Worm (Caenorhabditis elegans) whole organism, L1 larva: ENCODE data around the gene C16C8.14.

Experiments
- F16B12.6 ChIP-seq: fragments of 150-350 bp; optimal IDR thresholded peaks from 2 replicates; lab custom pipeline; 2014; ENCODE audit warnings: missing biosample characterization, missing genetic modification characterization
- Y116A8C.19 ChIP-seq: sonication (generic microtip); optimal IDR thresholded peaks from 2 replicates; lab custom pipeline; 2016; ENCODE audit warnings: missing compliant biosample characterization, missing genetic modification characterization, borderline replicate concordance
- alr-1 ChIP-seq: fragments of 200-800 bp; sonication (Bioruptor generic); optimal IDR thresholded peaks from 2 replicates; lab custom pipeline; 2018; ENCODE audit warnings: borderline replicate concordance, mild to moderate bottlenecking, missing genetic modification characterization, missing compliant biosample characterization
- aly-2 ChIP-seq: fragments of 150-350 bp; optimal IDR thresholded peaks from 2 replicates; lab custom pipeline; 2014; ENCODE audit warnings: missing biosample characterization, missing genetic modification characterization
- ama-1 ChIP-seq: fragments of 150-350 bp; optimal IDR thresholded peaks from 2 replicates; lab custom pipeline; 2014
- blmp-1 ChIP-seq: fragments of 150-350 bp; optimal IDR thresholded peaks from 2 replicates; lab custom pipeline; 2014; ENCODE audit warnings: missing biosample characterization, missing genetic modification characterization
- ceh-63 ChIP-seq: fragments of 200-800 bp; sonication (Bioruptor generic); optimal IDR thresholded peaks from 2 replicates; lab custom pipeline; 2018; ENCODE audit warnings: mild to moderate bottlenecking, missing genetic modification characterization, missing compliant biosample characterization
- ceh-88 ChIP-seq: fragments of 200-800 bp; sonication (Bioruptor generic); IDR thresholded peaks from 2 replicates; pipeline ENCODE4 v1.3.6; 2022; ENCODE audit warnings: missing genetic modification characterization, missing compliant biosample characterization
- elt-2 ChIP-seq: sonication (generic microtip); optimal IDR thresholded peaks from 2 replicates; lab custom pipeline; 2016; ENCODE audit warnings: missing genetic modification characterization, mild to moderate bottlenecking, inconsistent platforms, missing compliant biosample characterization, missing genetic modification reagents
- elt-3 ChIP-seq, 6 experiments: fragments of 150-350 bp in 1 of 6; sonication (generic microtip); optimal IDR thresholded peaks; 2 replicates each; lab custom pipeline; 2017 to 2018; ENCODE audit warnings: missing biosample characterization in 6 of 6, missing genetic modification characterization in 6 of 6, inconsistent platforms in 1 of 6
- grh-1 ChIP-seq: fragments of 200-800 bp; sonication (Bioruptor generic); IDR thresholded peaks from 2 replicates; pipeline ENCODE4 v1.3.6; 2022; ENCODE audit warnings: missing genetic modification reagents, missing genetic modification characterization, missing compliant biosample characterization
- hlh-17 ChIP-seq: fragments of 200-800 bp; sonication (Bioruptor generic); optimal IDR thresholded peaks from 2 replicates; lab custom pipeline; 2018; ENCODE audit warnings: missing genetic modification characterization, mild to moderate bottlenecking, missing compliant biosample characterization, moderate library complexity, borderline replicate concordance
- hlh-4 ChIP-seq: sonication (generic microtip); optimal IDR thresholded peaks from 2 replicates; lab custom pipeline; 2016; ENCODE audit warnings: mild to moderate bottlenecking, missing genetic modification characterization, missing compliant biosample characterization
- lin-14 ChIP-seq: fragments of 200-800 bp; sonication (Bioruptor generic); optimal IDR thresholded peaks from 2 replicates; lab custom pipeline; 2018; ENCODE audit warnings: mild to moderate bottlenecking, missing genetic modification characterization, moderate library complexity, missing compliant biosample characterization
- lin-15B ChIP-seq: fragments of 150-350 bp; sonication (generic microtip); optimal IDR thresholded peaks from 3 replicates; lab custom pipeline; 2014; ENCODE audit warnings: missing biosample characterization, missing genetic modification characterization
- mab-9 ChIP-seq: fragments of 200-800 bp; sonication (Bioruptor generic); IDR thresholded peaks from 2 replicates; pipeline ENCODE4 v1.3.6; 2022; ENCODE audit warnings: missing genetic modification reagents, missing genetic modification characterization, missing compliant biosample characterization
- mdl-1 ChIP-seq, 2 experiments: fragments of 150-350 bp; optimal IDR thresholded peaks; 2 replicates each; lab custom pipeline; 2014 to 2017; ENCODE audit warnings: missing biosample characterization in 2 of 2, missing genetic modification characterization in 2 of 2, inconsistent platforms in 1 of 2
- nhr-19 ChIP-seq: fragments of 200-800 bp; sonication (Bioruptor generic); conservative IDR thresholded peaks from 2 replicates; pipeline ENCODE4 v1.3.6; 2022; ENCODE audit warnings: missing genetic modification characterization, missing compliant biosample characterization
- nhr-71 ChIP-seq: sonication (generic microtip); optimal IDR thresholded peaks from 2 replicates; lab custom pipeline; 2016; ENCODE audit warnings: mild to moderate bottlenecking, missing genetic modification characterization, moderate library complexity, missing compliant biosample characterization
- nhr-76 ChIP-seq: sonication (generic microtip); optimal IDR thresholded peaks from 2 replicates; lab custom pipeline; 2017; ENCODE audit warnings: missing biosample characterization, missing genetic modification characterization
- nhr-84 ChIP-seq: sonication (generic microtip); optimal IDR thresholded peaks from 2 replicates; lab custom pipeline; 2017; ENCODE audit warnings: missing biosample characterization, missing genetic modification characterization
- pax-3 ChIP-seq: fragments of 200-800 bp; sonication (Bioruptor generic); optimal IDR thresholded peaks from 2 replicates; lab custom pipeline; 2018; ENCODE audit warnings: mild to moderate bottlenecking, missing genetic modification characterization, moderate library complexity, missing compliant biosample characterization
- pqm-1 ChIP-seq: sonication (generic microtip); optimal IDR thresholded peaks from 3 replicates; lab custom pipeline; 2017; ENCODE audit warnings: missing biosample characterization, missing genetic modification characterization
- snpc-4 ChIP-seq: fragments of 150-350 bp; optimal IDR thresholded peaks from 2 replicates; lab custom pipeline; 2014; ENCODE audit warnings: missing biosample characterization, missing genetic modification characterization
- sptf-1 ChIP-seq: fragments of 150-350 bp; optimal IDR thresholded peaks from 2 replicates; lab custom pipeline; 2014; ENCODE audit warnings: missing biosample characterization, missing genetic modification characterization
- swsn-7 ChIP-seq: sonication (generic microtip); optimal IDR thresholded peaks from 2 replicates; lab custom pipeline; 2016; ENCODE audit warnings: missing genetic modification characterization, missing compliant biosample characterization
- tlp-1 ChIP-seq: fragments of 150-350 bp; optimal IDR thresholded peaks from 2 replicates; lab custom pipeline; 2014; ENCODE audit warnings: missing biosample characterization, missing genetic modification characterization
- unc-98 ChIP-seq: fragments of 200-800 bp; sonication (Bioruptor generic); IDR thresholded peaks from 2 replicates; pipeline ENCODE4 v1.3.6; 2022; ENCODE audit warnings: missing genetic modification characterization, missing compliant biosample characterization
- vab-15 ChIP-seq: sonication (generic microtip); optimal IDR thresholded peaks from 2 replicates; lab custom pipeline; 2017; ENCODE audit warnings: missing genotype, mild to moderate bottlenecking, missing genetic modification characterization, missing compliant biosample characterization
- xbp-1 ChIP-seq: sonication (generic microtip); optimal IDR thresholded peaks from 2 replicates; lab custom pipeline; 2016; ENCODE audit warnings: missing genetic modification characterization, missing compliant biosample characterization
- zag-1 ChIP-seq: fragments of 150-350 bp; optimal IDR thresholded peaks from 2 replicates; lab custom pipeline; 2014; ENCODE audit warnings: missing biosample characterization, missing genetic modification characterization
- zip-4 ChIP-seq: fragments of 200-800 bp; sonication (Bioruptor generic); optimal IDR thresholded peaks from 2 replicates; lab custom pipeline; 2018; ENCODE audit warnings: mild to moderate bottlenecking, missing genetic modification characterization, moderate library complexity, missing compliant biosample characterization
- ztf-11 ChIP-seq, 2 experiments: sonication (generic microtip); optimal IDR thresholded peaks; 2 replicates each; lab custom pipeline; 2016 to 2017; ENCODE audit warnings: missing genetic modification characterization in 2 of 2, missing biosample characterization in 1 of 2, missing compliant biosample characterization in 1 of 2

The C16C8.14 gene

DNA sequence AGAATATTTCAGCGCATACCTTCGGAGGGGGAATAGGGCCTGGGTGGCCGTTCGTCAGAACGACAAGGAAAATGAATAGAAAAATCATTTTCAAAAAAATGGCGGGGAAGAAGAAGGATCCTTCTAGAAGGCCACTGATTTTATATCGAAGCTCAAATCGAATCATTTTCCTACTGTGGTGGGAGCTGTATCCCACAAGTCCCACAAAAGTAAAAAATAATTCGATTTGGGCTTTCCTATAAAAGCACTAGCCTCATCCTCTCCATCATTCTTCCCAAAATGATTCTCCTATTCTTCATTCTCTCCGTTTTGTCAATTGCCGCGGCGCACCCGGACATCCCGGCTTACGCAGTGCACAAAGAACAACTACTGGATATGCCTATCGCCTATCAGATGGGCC lies 8.6 kb downstream of the C16C8.14 start, which contains the start of the genes C16C8.26 and C16C8.19 (continued):
- TF ChIP-seq ama-1 (lab: Kevin White, UChicago) (no peak), Y116A8C.19 (no peak)

DNA sequence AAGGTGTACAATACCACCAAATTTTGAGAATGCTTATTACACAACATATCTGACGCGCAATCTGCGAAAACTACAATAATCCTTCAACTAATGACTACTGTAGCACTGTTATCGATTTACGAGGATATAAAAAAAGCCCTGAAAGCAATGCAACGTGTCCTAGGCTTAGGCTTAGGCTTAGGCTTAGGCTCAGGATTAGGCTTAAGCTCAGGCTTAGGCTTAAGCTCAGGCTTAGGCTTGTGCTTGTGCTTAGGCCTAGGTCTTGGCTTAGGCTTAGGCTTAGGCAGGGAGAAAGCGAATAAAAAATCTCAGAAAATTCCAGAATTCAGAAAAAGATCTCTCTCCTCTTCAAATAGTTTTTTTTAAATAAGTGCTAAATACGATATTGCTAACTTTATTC lies 9.6 kb downstream of the C16C8.14 start:
- no peak for TF ChIP-seq elt-3 (tag; optimal IDR thresholded peaks at IDR 0.05; lab: Kevin White, UChicago)
- TF ChIP-seq blmp-1 (tag; lab: Kevin White, UChicago) = no peak
- no peak for TF ChIP-seq xbp-1 (tag; lab: Kevin White, UChicago)
- TF ChIP-seq hlh-17 (GFP tag; lab: Kevin White, UChicago) = no peak
- no peak for TF ChIP-seq snpc-4 (tag; lab: Kevin White, UChicago)
- TF ChIP-seq zag-1 = no peak
- no peak for TF ChIP-seq elt-2 (tag; lab: Kevin White, UChicago)
- no peak for TF ChIP-seq sptf-1 (tag; lab: Kevin White, UChicago)
- no peak for TF ChIP-seq lin-15B (tag; lab: Kevin White, UChicago)
- TF ChIP-seq, all 84 proteins: peak for 0

DNA sequence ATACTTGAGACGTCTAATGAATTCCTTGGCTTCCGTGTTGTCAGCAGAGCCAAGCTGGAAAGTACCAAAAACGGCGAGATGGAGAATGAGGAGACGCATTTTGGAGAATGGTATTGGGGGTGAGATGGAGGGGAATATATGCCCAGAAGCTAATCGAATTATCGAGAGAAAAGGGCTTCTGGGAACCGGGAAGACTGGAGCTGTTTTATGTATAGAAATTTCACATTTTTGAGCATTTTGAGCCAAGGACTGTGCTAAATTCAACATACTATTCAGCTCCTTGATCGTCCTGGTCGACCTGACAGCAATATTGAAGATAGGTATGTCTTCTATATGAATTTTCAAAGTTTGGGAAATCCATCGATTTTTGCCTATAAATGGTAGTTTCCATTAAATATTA lies 10.4 kb downstream of the C16C8.14 start, which contains the start of gene C16C8.7:
Gene C16C8.7 (minus strand): TSS at position 101 of the 400 bp plus-strand sequence.
- TF ChIP-seq pqm-1 (no peak), mab-9 (GFP tag; lab: Robert Waterston, UW) (no peak), ceh-63 (GFP tag; lab: Kevin White, UChicago) (no peak), mdl-1 (tag; optimal IDR thresholded peaks at IDR 0.05; lab: Kevin White, UChicago) (no peak), nhr-19 (no peak)

DNA sequence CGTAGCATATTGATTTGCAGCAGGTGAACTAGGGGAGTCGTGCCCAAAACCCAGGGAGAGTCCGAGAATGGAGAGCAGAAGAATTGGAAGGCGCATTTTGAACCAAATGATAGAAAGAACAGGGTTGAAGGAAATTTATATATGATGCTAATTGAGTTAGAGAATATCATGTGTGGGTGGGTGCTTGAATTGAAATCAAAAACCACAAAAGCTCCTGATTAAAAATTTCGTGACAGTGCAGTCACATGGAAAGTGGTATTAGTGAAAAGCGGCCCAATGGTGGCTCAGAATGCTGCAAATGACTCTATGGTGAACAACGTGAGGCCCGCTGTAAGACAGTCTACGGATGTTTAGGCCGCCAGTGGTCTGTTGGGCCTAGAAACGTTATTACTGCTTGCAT lies 12.0 kb downstream of the C16C8.14 start, which contains the start of gene C16C8.8:
Gene C16C8.8 (minus strand): TSS at position 101 of the 400 bp plus-strand sequence.
- TF ChIP-seq elt-3 (tag; optimal IDR thresholded peaks at IDR 0.05; lab: Kevin White, UChicago) (no peak), nhr-84 (tag; lab: Kevin White, UChicago) (no peak), swsn-7 (tag; lab: Kevin White, UChicago) (no peak), nhr-19 (no peak), snpc-4 (tag; lab: Kevin White, UChicago) (no peak), alr-1 (no peak), tlp-1 (tag; lab: Kevin White, UChicago) (no peak), hlh-4 (tag; lab: Kevin White, UChicago) (no peak), hlh-17 (GFP tag; lab: Kevin White, UChicago) (no peak), lin-15B (tag; lab: Kevin White, UChicago) (no peak), ztf-11 (tag; optimal IDR thresholded peaks at IDR 0.05; lab: Kevin White, UChicago) (no peak), pax-3 (tag; lab: Kevin White, UChicago) (no peak), ceh-88 (GFP tag; lab: Robert Waterston, UW) (no peak), zip-4 (GFP tag; lab: Kevin White, UChicago) (no peak), unc-98 (no peak), F16B12.6 (no peak), vab-15 (tag; lab: Kevin White, UChicago) (no peak)

DNA sequence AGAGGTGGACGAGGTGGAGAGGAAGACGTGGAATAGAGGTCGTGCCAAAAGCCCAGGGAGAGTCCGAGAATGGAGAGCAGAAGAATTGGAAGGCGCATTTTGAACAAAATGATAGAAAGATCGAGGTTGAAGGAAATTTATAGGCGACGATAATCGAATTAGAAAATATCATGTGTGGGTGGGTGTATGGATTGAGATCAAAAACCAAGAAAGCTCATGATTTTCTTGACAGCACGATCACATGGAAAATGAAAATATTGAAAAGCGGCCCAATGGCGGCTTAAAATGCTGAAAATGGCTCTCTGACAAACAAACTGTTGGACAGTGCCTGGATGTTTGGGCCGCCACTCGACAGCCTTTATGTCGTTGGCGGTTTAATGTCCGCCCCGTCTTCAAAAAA lies 13.5 kb downstream of the C16C8.14 start, which contains the start of gene C16C8.9:
Gene C16C8.9 (minus strand): TSS at position 101 of the 400 bp plus-strand sequence.
- TF ChIP-seq nhr-71 (tag; lab: Kevin White, UChicago) (no peak), alr-1 (no peak), aly-2 (no peak), ceh-88 (GFP tag; lab: Robert Waterston, UW) (no peak), grh-1 (GFP tag; lab: Robert Waterston, UW) (no peak), nhr-76 (tag; lab: Kevin White, UChicago) (no peak), lin-14 (GFP tag; lab: Kevin White, UChicago) (no peak), mab-9 (GFP tag; lab: Robert Waterston, UW) (no peak)
